Worm (Caenorhabditis elegans) whole organism, L4 larva: ENCODE results near the gene H05C05.4.

Source experiments
- F37D6.2 ChIP-seq: sonication (generic microtip); optimal IDR thresholded peaks from 2 replicates; lab custom pipeline; 2016; ENCODE audit warnings: mild to moderate bottlenecking, missing genetic modification characterization, missing compliant biosample characterization
- F49E8.2 ChIP-seq: sonication (generic microtip); optimal IDR thresholded peaks from 2 replicates; lab custom pipeline; 2016; ENCODE audit warnings: missing compliant biosample characterization, mild to moderate bottlenecking, missing genetic modification characterization, borderline replicate concordance
- R02D3.7 ChIP-seq: fragments of 150-350 bp; sonication (generic microtip); optimal IDR thresholded peaks from 3 replicates; lab custom pipeline; 2014; ENCODE audit warnings: missing biosample characterization, missing genetic modification characterization
- Y5F2A.4 ChIP-seq: fragments of 200-800 bp; sonication (Bioruptor generic); optimal IDR thresholded peaks from 2 replicates; lab custom pipeline; 2018; ENCODE audit warnings: mild to moderate bottlenecking, missing genetic modification characterization, missing compliant biosample characterization
- aha-1 ChIP-seq: fragments of 150-350 bp; peaks from one replicate; lab custom pipeline; 2014; ENCODE audit warnings: missing biosample characterization, missing genetic modification characterization
- aly-2 ChIP-seq: sonication (generic microtip); optimal IDR thresholded peaks from 2 replicates; lab custom pipeline; 2018; ENCODE audit warnings: missing biosample characterization, missing genetic modification characterization
- ceh-28 ChIP-seq: fragments of 150-350 bp; optimal IDR thresholded peaks from 2 replicates; lab custom pipeline; 2014; ENCODE audit warnings: missing biosample characterization, missing genetic modification reagents, missing genetic modification characterization
- ceh-62 ChIP-seq: sonication (generic microtip); optimal IDR thresholded peaks from 2 replicates; lab custom pipeline; 2017; ENCODE audit warnings: missing biosample characterization, missing genetic modification characterization
- ceh-82 ChIP-seq: sonication (generic microtip); optimal IDR thresholded peaks from 2 replicates; lab custom pipeline; 2017; ENCODE audit warnings: missing biosample characterization, missing genetic modification characterization
- cey-2 ChIP-seq: sonication (generic microtip); optimal IDR thresholded peaks from 3 replicates; lab custom pipeline; 2017; ENCODE audit warnings: missing genetic modification characterization, mild to moderate bottlenecking, missing compliant biosample characterization, antibody characterized with exemption, borderline replicate concordance; ENCODE audit not compliant: insufficient read depth
- daf-16 ChIP-seq, 3 experiments: sonication (generic microtip); optimal IDR thresholded peaks; 2 replicates each; lab custom pipeline; 2016 to 2017; ENCODE audit warnings: missing genetic modification characterization in 3 of 3, missing genetic modification reagents in 3 of 3, mild to moderate bottlenecking in 2 of 3, missing compliant biosample characterization in 2 of 3, missing biosample characterization in 1 of 3, moderate library complexity in 1 of 3
- egl-27 ChIP-seq: sonication (generic microtip); optimal IDR thresholded peaks from 3 replicates; lab custom pipeline; 2017; ENCODE audit warnings: missing biosample characterization, missing genetic modification reagents, missing genetic modification characterization
- egl-43 ChIP-seq: fragments of 200-800 bp; sonication (Bioruptor generic); IDR thresholded peaks from 2 replicates; pipeline ENCODE4 v1.3.6; 2022; ENCODE audit warnings: missing genetic modification reagents, missing genetic modification characterization, missing compliant biosample characterization
- fkh-10 ChIP-seq: fragments of 150-350 bp; optimal IDR thresholded peaks from 2 replicates; lab custom pipeline; 2014; ENCODE audit warnings: missing biosample characterization, missing genetic modification reagents, missing genetic modification characterization
- hlh-30 ChIP-seq: sonication (generic microtip); optimal IDR thresholded peaks from 2 replicates; lab custom pipeline; 2017; ENCODE audit warnings: antibody characterized with exemption, mild to moderate bottlenecking, missing genetic modification characterization, missing compliant biosample characterization; ENCODE audit not compliant: insufficient read depth
- hmg-1.1 ChIP-seq: fragments of 200-800 bp; sonication (Bioruptor generic); IDR thresholded peaks from 2 replicates; pipeline ENCODE4 v1.3.6; 2022; ENCODE audit warnings: missing genetic modification reagents, missing genetic modification characterization, missing compliant biosample characterization
- jun-1 ChIP-seq: fragments of 150-350 bp; optimal IDR thresholded peaks from 2 replicates; lab custom pipeline; 2014; ENCODE audit warnings: missing biosample characterization, missing genetic modification reagents, missing genetic modification characterization
- lin-1 ChIP-seq: fragments of 200-800 bp; sonication (Bioruptor generic); IDR thresholded peaks from 2 replicates; pipeline ENCODE4 v1.3.6; 2022; ENCODE audit warnings: missing genetic modification reagents, missing genetic modification characterization, missing compliant biosample characterization
- lin-13 ChIP-seq: fragments of 150-350 bp; optimal IDR thresholded peaks from 2 replicates; lab custom pipeline; 2014; ENCODE audit warnings: missing biosample characterization, missing genetic modification reagents, missing genetic modification characterization
- lin-15B ChIP-seq: fragments of 150-350 bp; sonication (generic microtip); optimal IDR thresholded peaks from 3 replicates; lab custom pipeline; 2014; ENCODE audit warnings: missing biosample characterization, missing genetic modification characterization
- lin-29 ChIP-seq: fragments of 200-800 bp; sonication (Bioruptor generic); IDR thresholded peaks from 2 replicates; pipeline ENCODE4 v1.3.6; 2022; ENCODE audit warnings: missing genetic modification reagents, missing genetic modification characterization, missing compliant biosample characterization
- lin-38 ChIP-seq: fragments of 200-800 bp; sonication (Bioruptor generic); IDR thresholded peaks from 2 replicates; pipeline ENCODE4 v1.3.6; 2022; ENCODE audit warnings: missing genetic modification reagents, missing genetic modification characterization, missing compliant biosample characterization
- lin-39 ChIP-seq: fragments of 150-350 bp; optimal IDR thresholded peaks from 2 replicates; lab custom pipeline; 2014; ENCODE audit warnings: missing biosample characterization, missing genetic modification reagents, missing genetic modification characterization
- mdt-29 ChIP-seq: fragments of 200-800 bp; sonication (Bioruptor generic); IDR thresholded peaks from 2 replicates; pipeline ENCODE4 v1.3.6; 2022; ENCODE audit warnings: missing genetic modification reagents, missing genetic modification characterization, missing compliant biosample characterization
- mxl-2 ChIP-seq: fragments of 200-800 bp; sonication (Bioruptor generic); conservative IDR thresholded peaks from 2 replicates; pipeline ENCODE4 v1.3.6; 2022; ENCODE audit warnings: missing genetic modification reagents, missing genetic modification characterization, missing compliant biosample characterization
- mxl-3 ChIP-seq: fragments of 200-800 bp; sonication (Bioruptor generic); optimal IDR thresholded peaks from 2 replicates; lab custom pipeline; 2018; ENCODE audit warnings: mild to moderate bottlenecking, missing genetic modification characterization, missing compliant biosample characterization
- nhr-10 ChIP-seq: fragments of 150-350 bp; optimal IDR thresholded peaks from 2 replicates; lab custom pipeline; 2014; ENCODE audit warnings: missing biosample characterization, missing genetic modification characterization
- nhr-11 ChIP-seq: fragments of 150-350 bp; optimal IDR thresholded peaks from 2 replicates; lab custom pipeline; 2014; ENCODE audit warnings: missing biosample characterization, missing genetic modification characterization
- nhr-25 ChIP-seq: sonication (generic microtip); optimal IDR thresholded peaks from 2 replicates; lab custom pipeline; 2017; ENCODE audit warnings: missing genetic modification characterization, mild to moderate bottlenecking, missing compliant biosample characterization, antibody characterized with exemption, moderate library complexity, borderline replicate concordance; ENCODE audit not compliant: insufficient read depth
- nhr-41 ChIP-seq: fragments of 200-800 bp; sonication (Bioruptor generic); IDR thresholded peaks from 2 replicates; pipeline ENCODE4 v1.3.6; 2022; ENCODE audit warnings: missing genetic modification reagents, missing genetic modification characterization, missing compliant biosample characterization
- nhr-48 ChIP-seq: sonication (generic microtip); optimal IDR thresholded peaks from 2 replicates; lab custom pipeline; 2016; ENCODE audit warnings: mild to moderate bottlenecking, missing genetic modification characterization, missing compliant biosample characterization
- nhr-76 ChIP-seq: fragments of 150-350 bp; optimal IDR thresholded peaks from 2 replicates; lab custom pipeline; 2014; ENCODE audit warnings: missing biosample characterization, missing genetic modification characterization
- pha-4 ChIP-seq, 2 experiments: fragments of 150-350 bp in 1 of 2; fragments of 200-800 bp in 1 of 2; sonication (Bioruptor generic) in 1 of 2; IDR thresholded peaks in 1 of 2; optimal IDR thresholded peaks in 1 of 2; 2 replicates each; pipeline versions ENCODE4 v1.3.6 to Lab custom; 2014 to 2022; ENCODE audit warnings: missing genetic modification characterization in 2 of 2, missing genetic modification reagents in 2 of 2, missing biosample characterization in 1 of 2, missing compliant biosample characterization in 1 of 2
- pqm-1 ChIP-seq: sonication (generic microtip); optimal IDR thresholded peaks from 2 replicates; lab custom pipeline; 2017; ENCODE audit warnings: missing biosample characterization, missing genetic modification characterization
- set-16 ChIP-seq: fragments of 200-800 bp; sonication (Bioruptor generic); IDR thresholded peaks from 2 replicates; pipeline ENCODE4 v1.3.6; 2022; ENCODE audit warnings: missing genetic modification reagents, missing genetic modification characterization, missing compliant biosample characterization
- snpc-1.2 ChIP-seq: fragments of 200-800 bp; sonication (Bioruptor generic); IDR thresholded peaks from 2 replicates; pipeline ENCODE4 v1.3.6; 2022; ENCODE audit warnings: missing genetic modification reagents, missing genetic modification characterization, missing compliant biosample characterization
- tag-97 ChIP-seq: fragments of 200-800 bp; sonication (Bioruptor generic); IDR thresholded peaks from 2 replicates; pipeline ENCODE4 v1.3.6; 2022; ENCODE audit warnings: missing genetic modification characterization, missing compliant biosample characterization
- tra-1 ChIP-seq: fragments of 200-800 bp; sonication (Bioruptor generic); IDR thresholded peaks from 2 replicates; pipeline ENCODE4 v1.3.6; 2022; ENCODE audit warnings: missing genetic modification reagents, missing genetic modification characterization, missing compliant biosample characterization
- unc-39 ChIP-seq: sonication (generic microtip); optimal IDR thresholded peaks from 2 replicates; lab custom pipeline; 2017; ENCODE audit warnings: missing biosample characterization, missing genetic modification characterization
- vab-7 ChIP-seq: fragments of 200-800 bp; sonication (Bioruptor generic); IDR thresholded peaks from 2 replicates; pipeline ENCODE4 v1.3.6; 2022; ENCODE audit warnings: missing genetic modification reagents, missing genetic modification characterization, missing compliant biosample characterization
- zip-11 ChIP-seq: fragments of 200-800 bp; sonication (Bioruptor generic); IDR thresholded peaks from 2 replicates; pipeline ENCODE4 v1.3.6; 2022; ENCODE audit warnings: missing genetic modification characterization, missing compliant biosample characterization
- ztf-7 ChIP-seq: fragments of 150-350 bp; optimal IDR thresholded peaks from 2 replicates; lab custom pipeline; 2014; ENCODE audit warnings: missing biosample characterization, missing genetic modification characterization

The H05C05.4 gene

DNA sequence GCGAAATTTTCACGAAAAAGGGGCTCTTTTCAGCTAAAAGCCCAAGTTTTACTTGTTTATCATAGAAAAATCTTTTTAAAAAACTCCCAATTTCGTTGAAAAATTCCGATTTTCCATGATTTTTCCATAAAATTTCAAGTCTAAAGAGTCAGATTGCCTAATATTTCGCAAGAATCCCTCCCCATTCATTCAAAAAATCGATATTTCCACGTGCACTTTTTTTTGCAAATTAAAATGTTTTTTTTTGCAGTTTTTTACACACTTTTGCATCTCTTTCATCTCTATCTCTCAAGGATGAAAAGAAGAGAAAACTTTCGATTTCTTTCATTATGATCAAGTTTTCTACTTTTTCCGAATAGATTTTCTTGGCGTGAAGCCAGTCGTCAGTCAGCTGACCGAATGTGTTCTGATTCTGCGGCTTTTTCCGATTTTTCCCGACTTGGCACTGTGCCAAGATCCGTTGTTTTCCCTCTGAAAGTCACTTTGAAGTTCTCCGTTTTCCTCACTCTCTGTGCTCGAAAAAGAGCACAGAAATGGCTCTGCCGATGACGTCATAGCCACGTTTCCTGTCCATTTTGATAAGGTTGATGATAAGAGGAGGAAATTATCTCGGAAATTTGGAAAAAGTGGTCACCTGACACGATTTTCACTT is 2.4 kb upstream of the H05C05.4 start (continued):
- TF ChIP-seq aly-2 (tag; lab: Kevin White, UChicago) (no peak), lin-15B (tag; lab: Kevin White, UChicago) (no peak), ztf-7 (tag; lab: Kevin White, UChicago) (no peak), nhr-41 (no peak), nhr-48 (tag; lab: Kevin White, UChicago) (peak; percentile 82), nhr-10 (no peak), nhr-25 (tag; lab: Kevin White, UChicago) (no peak), vab-7 (GFP tag; lab: Robert Waterston, UW) (no peak), ceh-82 (no peak), tag-97 (GFP tag; lab: Robert Waterston, UW) (no peak), Y5F2A.4 (GFP tag; lab: Kevin White, UChicago) (no peak), jun-1 (tag; lab: Kevin White, UChicago) (no peak), R02D3.7 (tag; lab: Kevin White, UChicago) (no peak), egl-27 (tag; lab: Kevin White, UChicago) (no peak), egl-43 (GFP tag; lab: Robert Waterston, UW) (no peak), fkh-10 (GFP tag; lab: Kevin White, UChicago) (no peak), lin-38 (GFP tag; lab: Robert Waterston, UW) (0 out of 2 replicates have a peak, but pooled peaks have one; percentile 17), unc-39 (tag; lab: Kevin White, UChicago) (no peak), tra-1 (GFP tag; lab: Robert Waterston, UW) (0 out of 2 replicates have a peak, but pooled peaks have one; percentile 34), F49E8.2 (no peak), daf-16 (GFP tag; optimal IDR thresholded peaks at IDR 0.05; lab: Kevin White, UChicago) (no peak), daf-16 (tag; optimal IDR thresholded peaks at IDR 0.05; lab: Kevin White, UChicago) (peak; percentile 49), mxl-2 (GFP tag; lab: Robert Waterston, UW) (no peak), aha-1 (tag; lab: Kevin White, UChicago) (no peak), pqm-1 (tag; lab: Kevin White, UChicago) (peak; percentile 44), nhr-76 (tag; lab: Kevin White, UChicago) (no peak), F37D6.2 (tag; lab: Kevin White, UChicago) (no peak), snpc-1.2 (GFP tag; lab: Robert Waterston, UW) (no peak), hlh-30 (tag; lab: Kevin White, UChicago) (peak; percentile 74), mxl-3 (peak; percentile 40), lin-13 (GFP tag; lab: Kevin White, UChicago) (no peak), pha-4 (GFP tag; IDR thresholded peaks at IDR 0.05; lab: Robert Waterston, UW) (no peak), pha-4 (tag; optimal IDR thresholded peaks at IDR 0.05; lab: Kevin White, UChicago) (no peak), set-16 (no peak), ceh-62 (tag; lab: Kevin White, UChicago) (no peak), cey-2 (tag; lab: Kevin White, UChicago) (no peak), lin-1 (GFP tag; lab: Robert Waterston, UW) (0 out of 2 replicates have a peak, but pooled peaks have one; percentile 34), ceh-28 (no peak), lin-29 (peak; percentile 36; the same call in 1 of the 2 replicates), lin-39 (no peak), nhr-11 (tag; lab: Kevin White, UChicago) (no peak), hmg-1.1 (no peak), zip-11 (GFP tag; lab: Robert Waterston, UW) (no peak), mdt-29 (GFP tag; lab: Robert Waterston, UW) (no peak)
